Fruit fly (Drosophila melanogaster): Measurements from ENCODE around the gene euc.

- TF ChIP-seq pad (GFP tag; optimal IDR thresholded peaks at IDR 0.05) (no peak), CG33017 (tag; optimal IDR thresholded peaks at IDR 0.05) (no peak), Mnt (GFP tag; optimal IDR thresholded peaks at IDR 0.05) (no peak), CG1620 (GFP tag; optimal IDR thresholded peaks at IDR 0.05) (no peak), CG12768 (GFP tag; optimal IDR thresholded peaks at IDR 0.05) (no peak)
These were observed 32.3 kb upstream of the euc start for dm6 chr3R:19010923-19011322.
